Fruit fly (Drosophila melanogaster) whole organism, prepupa: ENCODE measurements around the gene nmd.

ENCODE experiments used
- CG10631 ChIP-seq: fragments of 200-800 bp; sonication (Bioruptor generic); optimal IDR thresholded peaks from 2 replicates; lab custom pipeline; 2016; ENCODE audit warnings: missing biosample characterization, missing genetic modification characterization
- CG10669 ChIP-seq: fragments of 200-800 bp; sonication (Bioruptor generic); optimal IDR thresholded peaks from 3 replicates; lab custom pipeline; 2018; ENCODE audit warnings: missing biosample characterization, mild to moderate bottlenecking, missing genetic modification characterization, moderate library complexity
- CG11294 ChIP-seq: fragments of 200-800 bp; sonication (Bioruptor generic); IDR thresholded peaks from 2 replicates; pipeline ENCODE4 v1.3.6; 2022; ENCODE audit warnings: missing biosample characterization, missing genetic modification characterization
- CG11902 ChIP-seq: fragments of 200-800 bp; sonication (Bioruptor generic); optimal IDR thresholded peaks from 3 replicates; lab custom pipeline; 2016; ENCODE audit warnings: missing biosample characterization, missing genetic modification characterization
- CG15336 ChIP-seq: fragments of 200-800 bp; sonication (Bioruptor generic); IDR thresholded peaks from 2 replicates; pipeline ENCODE4 v1.3.6; 2022; ENCODE audit warnings: missing biosample characterization, missing genetic modification characterization
- CG1621 ChIP-seq: fragments of 200-800 bp; sonication (Bioruptor generic); optimal IDR thresholded peaks from 3 replicates; lab custom pipeline; 2018; ENCODE audit warnings: missing biosample characterization, mild to moderate bottlenecking, missing genetic modification characterization
- CG3032 ChIP-seq: fragments of 200-800 bp; optimal IDR thresholded peaks from 2 replicates; lab custom pipeline; 2019; ENCODE audit warnings: missing biosample characterization, mild to moderate bottlenecking, missing genetic modification characterization, moderate library complexity
- CG31627 ChIP-seq: fragments of 200-800 bp; sonication (Bioruptor generic); optimal IDR thresholded peaks from 3 replicates; lab custom pipeline; 2016; ENCODE audit warnings: missing biosample characterization, missing genetic modification characterization
- CG4318 ChIP-seq: fragments of 200-800 bp; sonication (Bioruptor generic); optimal IDR thresholded peaks from 3 replicates; lab custom pipeline; 2017; ENCODE audit warnings: missing biosample characterization, mild to moderate bottlenecking, missing genetic modification characterization
- CG6163 ChIP-seq: fragments of 200-800 bp; sonication (Bioruptor generic); IDR thresholded peaks from 3 replicates; pipeline ENCODE4 v1.3.6; 2022; ENCODE audit warnings: missing biosample characterization, missing genetic modification characterization
- CG6276 ChIP-seq: fragments of 200-800 bp; sonication (Bioruptor generic); optimal IDR thresholded peaks from 2 replicates; lab custom pipeline; 2017; ENCODE audit warnings: missing biosample characterization, mild to moderate bottlenecking, missing genetic modification characterization
- CG6792 ChIP-seq: fragments of 200-800 bp; sonication (Bioruptor generic); optimal IDR thresholded peaks from 3 replicates; lab custom pipeline; 2016; ENCODE audit warnings: missing biosample characterization, missing genetic modification characterization
- CG8632 ChIP-seq: fragments of 200-800 bp; sonication (Bioruptor generic); optimal IDR thresholded peaks from 3 replicates; lab custom pipeline; 2016; ENCODE audit warnings: missing biosample characterization, missing genetic modification characterization
- CG9139 ChIP-seq: fragments of 200-800 bp; sonication (Bioruptor generic); optimal IDR thresholded peaks from 3 replicates; lab custom pipeline; 2017; ENCODE audit warnings: missing biosample characterization, mild to moderate bottlenecking, missing genetic modification characterization
- Eip78C ChIP-seq: fragments of 200-800 bp; sonication (Bioruptor generic); peaks from one replicate; lab custom pipeline; 2016; ENCODE audit warnings: missing biosample characterization, missing genetic modification characterization
- Ets21C ChIP-seq: fragments of 200-800 bp; sonication (Bioruptor generic); optimal IDR thresholded peaks from 3 replicates; lab custom pipeline; 2016; ENCODE audit warnings: missing biosample characterization, missing genetic modification characterization
- Ets96B ChIP-seq: fragments of 200-800 bp; optimal IDR thresholded peaks from 2 replicates; lab custom pipeline; 2019; ENCODE audit warnings: missing biosample characterization, mild to moderate bottlenecking, missing genetic modification characterization, moderate library complexity
- Hr39 ChIP-seq: fragments of 200-800 bp; sonication (Bioruptor generic); optimal IDR thresholded peaks from 2 replicates; lab custom pipeline; 2016; ENCODE audit warnings: missing biosample characterization, missing genetic modification characterization
- Hr4 ChIP-seq: fragments of 200-800 bp; sonication (Bioruptor generic); optimal IDR thresholded peaks from 3 replicates; lab custom pipeline; 2016; ENCODE audit warnings: missing biosample characterization, missing genetic modification characterization
- Lpt ChIP-seq: fragments of 200-800 bp; sonication (Bioruptor generic); optimal IDR thresholded peaks from 3 replicates; lab custom pipeline; 2016; ENCODE audit warnings: missing biosample characterization, missing genetic modification characterization
- Met ChIP-seq: fragments of 200-800 bp; sonication (Bioruptor generic); optimal IDR thresholded peaks from 3 replicates; lab custom pipeline; 2016; ENCODE audit warnings: missing biosample characterization, missing genetic modification characterization
- OdsH ChIP-seq: fragments of 200-800 bp; sonication (Bioruptor generic); optimal IDR thresholded peaks from 3 replicates; lab custom pipeline; 2016; ENCODE audit warnings: missing biosample characterization, missing genetic modification characterization
- Sox15 ChIP-seq: fragments of 200-800 bp; sonication (Bioruptor generic); optimal IDR thresholded peaks from 3 replicates; lab custom pipeline; 2016; ENCODE audit warnings: missing biosample characterization, missing genetic modification characterization
- achi ChIP-seq: fragments of 200-800 bp; sonication (Bioruptor generic); optimal IDR thresholded peaks from 3 replicates; lab custom pipeline; 2016; ENCODE audit warnings: missing biosample characterization, missing genetic modification characterization
- acj6 ChIP-seq: fragments of 200-800 bp; sonication (Bioruptor generic); optimal IDR thresholded peaks from 3 replicates; lab custom pipeline; 2016; ENCODE audit warnings: missing biosample characterization, missing genetic modification characterization
- esn ChIP-seq: fragments of 200-800 bp; sonication (Bioruptor generic); optimal IDR thresholded peaks from 2 replicates; lab custom pipeline; 2016; ENCODE audit warnings: missing biosample characterization, mild to moderate bottlenecking, missing genetic modification characterization, moderate library complexity
- fd59A ChIP-seq: fragments of 200-800 bp; sonication (Bioruptor generic); optimal IDR thresholded peaks from 2 replicates; lab custom pipeline; 2017; ENCODE audit warnings: missing biosample characterization, mild to moderate bottlenecking, missing genetic modification characterization, missing genetic modification reagents
- fd85E ChIP-seq: fragments of 200-800 bp; sonication (Bioruptor generic); optimal IDR thresholded peaks from 3 replicates; lab custom pipeline; 2016; ENCODE audit warnings: missing biosample characterization, missing genetic modification characterization
- fkh ChIP-seq: fragments of 200-800 bp; sonication (Bioruptor generic); optimal IDR thresholded peaks from 3 replicates; lab custom pipeline; 2017; ENCODE audit warnings: missing biosample characterization, mild to moderate bottlenecking, missing genetic modification characterization, moderate library complexity
- lz ChIP-seq: fragments of 200-800 bp; sonication (Bioruptor generic); optimal IDR thresholded peaks from 3 replicates; lab custom pipeline; 2016; ENCODE audit warnings: missing biosample characterization, missing genetic modification characterization
- spab ChIP-seq: fragments of 200-800 bp; sonication (Bioruptor generic); optimal IDR thresholded peaks from 2 replicates; lab custom pipeline; 2017; ENCODE audit warnings: missing biosample characterization, mild to moderate bottlenecking, missing genetic modification characterization, missing genetic modification reagents
- svp ChIP-seq: fragments of 200-800 bp; sonication (Bioruptor generic); peaks from one replicate; lab custom pipeline; 2016; ENCODE audit warnings: missing biosample characterization, missing genetic modification characterization
- topi ChIP-seq: fragments of 200-800 bp; sonication (Bioruptor generic); optimal IDR thresholded peaks from 3 replicates; lab custom pipeline; 2016; ENCODE audit warnings: missing biosample characterization, missing genetic modification characterization
- vri ChIP-seq: fragments of 200-800 bp; sonication (Bioruptor generic); optimal IDR thresholded peaks from 3 replicates; lab custom pipeline; 2016; ENCODE audit warnings: missing biosample characterization, mild to moderate bottlenecking, missing genetic modification characterization

nmd gene

DNA sequence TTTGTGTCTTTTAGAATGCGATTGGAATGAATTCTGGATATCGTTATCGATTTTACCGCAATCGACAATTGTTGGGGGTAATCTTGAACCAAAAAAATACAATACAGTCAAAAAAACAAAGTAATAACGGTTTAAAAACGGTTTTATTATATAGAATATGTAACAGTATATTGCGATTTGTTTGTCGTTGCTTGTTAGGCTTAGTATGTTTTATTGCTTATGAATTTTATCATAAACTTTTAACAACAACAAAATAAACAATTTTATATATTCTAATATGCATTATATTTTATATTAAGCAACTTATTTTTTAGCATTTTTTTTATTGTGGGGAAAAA lies 4.0 kb downstream of the nmd start, which contains the start of gene CYLD (continued):
- peak; percentile 62 for TF ChIP-seq CG8632 (GFP tag; lab: Kevin White, UChicago)
- peak; percentile 18 for TF ChIP-seq Ets21C (GFP tag; lab: Kevin White, UChicago)
- peak; percentile 74 for TF ChIP-seq OdsH (GFP tag; lab: Kevin White, UChicago)
- TF ChIP-seq Hr4 (GFP tag; lab: Kevin White, UChicago) = peak; percentile 61
- peak; percentile 62 for TF ChIP-seq CG10631 (GFP tag; lab: Kevin White, UChicago)
- TF ChIP-seq CG10669 (GFP tag; lab: Kevin White, UChicago) = peak; percentile 25
- TF ChIP-seq CG4318 = no peak

DNA sequence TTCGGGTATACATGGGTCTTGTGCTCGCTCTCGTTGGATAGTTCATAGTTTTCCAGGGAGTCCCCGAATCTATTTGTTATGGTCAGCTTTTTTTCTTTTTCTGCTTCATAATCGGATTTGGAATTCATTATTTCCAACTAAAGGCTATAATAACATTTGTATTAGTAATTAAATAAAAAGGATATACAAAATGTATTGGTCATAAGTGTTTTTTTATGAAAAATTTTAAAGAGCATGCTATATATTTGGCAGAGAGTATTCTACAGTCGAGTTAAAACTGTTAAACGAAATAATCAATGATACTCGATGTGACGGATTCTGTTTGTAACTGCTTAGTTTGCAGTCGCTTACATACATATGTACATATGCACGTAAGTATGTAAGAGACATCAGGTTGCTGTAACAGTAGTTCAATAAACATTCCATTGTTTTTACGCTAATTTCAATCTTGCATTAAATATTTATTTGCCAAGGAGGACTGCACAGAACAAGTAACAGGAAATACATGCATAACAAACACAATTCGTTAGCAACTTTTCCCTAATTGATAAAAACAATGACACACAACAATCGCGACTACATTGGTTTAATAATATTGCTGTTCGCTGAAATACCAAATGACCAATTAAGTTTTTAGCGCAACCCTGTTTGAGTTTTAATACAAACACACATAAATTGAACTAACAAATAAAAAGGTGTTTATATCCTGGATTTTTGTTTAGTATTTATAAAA lies 4.5 kb downstream of the nmd start:
- TF ChIP-seq Ets96B (tag; lab: Kevin White, UChicago) = peak; percentile 16
- peak; percentile 39 for TF ChIP-seq Hr4 (GFP tag; lab: Kevin White, UChicago)
- TF ChIP-seq topi (GFP tag; lab: Kevin White, UChicago) = peak; percentile 15
- peak; percentile 78 for TF ChIP-seq Eip78C (GFP tag; lab: Kevin White, UChicago)
- TF ChIP-seq CG10631 (GFP tag; lab: Kevin White, UChicago) = peak; percentile 10
- peak; percentile 4 for TF ChIP-seq lz (GFP tag; lab: Kevin White, UChicago)
- TF ChIP-seq Hr39 = peak; percentile 2
- no peak for TF ChIP-seq fd59A (GFP tag; lab: Kevin White, UChicago)
- no peak for TF ChIP-seq fd85E (GFP tag; lab: Kevin White, UChicago)
- no peak for TF ChIP-seq achi (GFP tag; lab: Kevin White, UChicago)
- peak; percentile 22 for TF ChIP-seq acj6 (GFP tag; lab: Kevin White, UChicago)
- peak; percentile 21; the same call in 1 of the 2 replicates for TF ChIP-seq CG15336 (GFP tag; lab: Robert Waterston, UW)
- peak; percentile 19 for TF ChIP-seq esn
- no peak for TF ChIP-seq Lpt (GFP tag; lab: Kevin White, UChicago)
- peak; percentile 36 for TF ChIP-seq Met (GFP tag; lab: Kevin White, UChicago)
- peak; percentile 17 for TF ChIP-seq OdsH (GFP tag; lab: Kevin White, UChicago)

DNA sequence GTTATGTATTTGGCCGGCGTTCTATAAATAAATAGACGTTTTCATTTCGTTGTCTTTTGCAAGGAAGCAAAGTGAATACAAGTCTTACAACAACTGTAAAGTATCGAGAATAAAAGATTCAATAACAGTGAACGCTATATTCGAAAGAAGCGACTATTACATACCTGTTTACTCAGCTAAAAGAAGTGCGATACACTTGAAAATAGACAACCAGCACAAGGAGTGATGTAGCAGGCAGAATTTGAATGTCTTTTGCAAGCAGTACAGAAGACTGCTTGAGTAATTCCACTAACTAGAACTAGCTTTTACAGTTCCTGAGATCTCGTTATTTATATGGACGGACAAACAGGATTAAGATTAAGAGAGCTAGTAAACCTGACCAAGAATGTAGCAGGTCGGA lies 5.4 kb downstream of the nmd start:
- TF ChIP-seq fkh (peak; percentile 91), fd85E (GFP tag; lab: Kevin White, UChicago) (no peak), esn (no peak)

DNA sequence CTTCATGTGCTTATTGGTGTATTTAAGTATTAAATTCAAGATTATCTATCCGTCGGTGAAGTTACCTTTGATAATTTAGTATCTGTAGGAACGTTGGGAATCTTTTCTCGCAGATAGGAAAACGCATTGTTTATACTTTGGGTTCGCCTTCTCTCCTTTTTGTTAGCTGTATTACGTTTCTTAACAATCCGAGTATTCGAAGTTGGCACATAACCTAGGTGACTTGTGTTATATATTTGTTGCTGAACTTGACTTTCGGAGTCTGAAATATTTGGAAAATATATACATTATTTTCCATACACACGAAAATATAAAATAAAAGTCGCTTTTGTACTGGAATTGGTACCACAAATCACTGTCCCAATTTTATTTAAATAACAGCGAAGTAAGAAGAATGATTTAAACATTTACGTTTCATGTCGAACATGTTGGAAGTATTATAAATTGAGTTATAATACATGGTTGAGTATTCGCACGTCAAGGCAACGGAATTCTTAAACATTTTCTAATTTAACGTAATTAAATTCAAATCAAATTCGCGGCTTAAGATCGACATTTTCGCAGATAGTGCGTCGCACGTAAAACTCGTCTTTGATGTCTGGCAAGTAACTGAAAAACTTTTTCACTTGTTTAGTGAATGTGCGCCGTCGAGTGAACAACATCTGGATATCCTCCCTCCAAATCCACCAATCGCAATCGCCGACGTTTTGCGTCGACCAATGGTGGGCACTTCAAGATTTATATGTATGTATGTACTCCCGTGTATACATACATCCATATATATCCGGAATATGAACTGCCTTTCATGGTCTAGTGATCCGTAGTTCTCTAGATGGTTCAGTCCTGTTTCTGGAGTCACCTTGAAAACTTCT lies 8.7 kb downstream of the nmd start, which contains the start of gene Hand:
Gene Hand, minus strand, starts transcription at position 588 of the 872 bp plus-strand sequence.
- TF ChIP-seq CG6163 = no peak
- peak; percentile 26 for TF ChIP-seq Eip78C (GFP tag; lab: Kevin White, UChicago)
- TF ChIP-seq, all 60 proteins: peak for 1

DNA sequence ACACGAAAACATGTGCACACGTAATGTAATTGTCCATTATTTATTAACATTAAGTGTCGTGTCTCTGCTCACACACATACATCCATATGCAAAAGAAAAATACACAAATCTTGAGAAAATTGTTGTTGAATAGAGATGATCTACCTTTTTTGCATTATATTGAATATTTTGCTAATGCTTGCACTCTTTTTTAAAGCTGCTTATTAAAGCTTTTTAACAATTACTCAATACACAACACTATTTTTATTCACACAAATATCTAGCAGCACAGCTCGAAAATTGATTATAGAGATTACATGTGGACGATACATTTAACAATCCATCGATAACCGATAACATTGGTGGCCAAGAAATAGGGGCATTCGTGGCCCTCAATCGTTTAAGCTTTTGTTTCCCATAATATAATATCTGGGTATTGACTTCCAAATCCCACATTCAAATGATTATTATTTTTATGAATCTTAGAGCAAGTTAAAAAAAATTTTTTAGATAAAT lies 11.6 kb downstream of the nmd start, which contains the start of gene Ufd4:
Gene Ufd4, minus strand, starts transcription at position 300 of the 495 bp plus-strand sequence.
- no peak for TF ChIP-seq Hr4 (GFP tag; lab: Kevin White, UChicago)
- no peak for TF ChIP-seq Ets96B (tag; lab: Kevin White, UChicago)
- no peak for TF ChIP-seq CG9139 (GFP tag; lab: Kevin White, UChicago)
- no peak for TF ChIP-seq CG6163
- TF ChIP-seq CG4318 = no peak
- no peak for TF ChIP-seq Sox15 (GFP tag; lab: Kevin White, UChicago)
- TF ChIP-seq CG10669 (GFP tag; lab: Kevin White, UChicago) = no peak
- no peak for TF ChIP-seq spab (GFP tag; lab: Kevin White, UChicago)
- no peak for TF ChIP-seq fkh
- peak; percentile 70 for TF ChIP-seq esn
- peak; percentile 68; the same call in 1 of the 2 replicates for TF ChIP-seq CG15336 (GFP tag; lab: Robert Waterston, UW)
- TF ChIP-seq CG6276 = no peak
- no peak for TF ChIP-seq svp (GFP tag; lab: Kevin White, UChicago)
- no peak for TF ChIP-seq CG10631 (GFP tag; lab: Kevin White, UChicago)
- peak; percentile 67 for TF ChIP-seq CG3032 (tag; lab: Kevin White, UChicago)
- TF ChIP-seq CG11902 (GFP tag; lab: Kevin White, UChicago) = peak; percentile 11
- TF ChIP-seq vri (GFP tag; lab: Kevin White, UChicago) = no peak
- no peak for TF ChIP-seq CG1621 (tag; lab: Kevin White, UChicago)
- no peak; the same call in 1 of the 2 replicates for TF ChIP-seq CG11294 (GFP tag; lab: Robert Waterston, UW)
- peak; percentile 63 for TF ChIP-seq CG31627
- TF ChIP-seq CG6792 (GFP tag; lab: Kevin White, UChicago) = peak; percentile 29
- peak; percentile 7 for TF ChIP-seq fd85E (GFP tag; lab: Kevin White, UChicago)
